Fruit fly (Drosophila melanogaster): ENCODE results near the gene CG33080.

CG33080 gene

dm6 chrX:5671537-5672029, 46.0 kb downstream of the CG33080 start, which contains the start of gene Rab18 (continued):
- TF ChIP-seq knrl (GFP tag; IDR thresholded peaks at IDR 0.05; ENCODE audit: partially characterized antibody): peak; percentile 38; the same call in 1 of the 3 replicates
- peak; percentile 22 for TF ChIP-seq CG2712 (tag; optimal IDR thresholded peaks at IDR 0.05)
- peak; percentile 38 for TF ChIP-seq CG33213 (GFP tag; optimal IDR thresholded peaks at IDR 0.05)
- TF ChIP-seq CG3726 (GFP tag; IDR thresholded peaks at IDR 0.05): no peak
- TF ChIP-seq CG9932 (GFP tag; IDR thresholded peaks at IDR 0.05): peak; percentile 77
- TF ChIP-seq nom (GFP tag; optimal IDR thresholded peaks at IDR 0.05): peak; percentile 79
- peak; percentile 28 for TF ChIP-seq NfI (GFP tag; optimal IDR thresholded peaks at IDR 0.05)
- TF ChIP-seq tgo (GFP tag; IDR thresholded peaks at IDR 0.05): 0 out of 3 replicates have a peak, but pooled peaks have one; percentile 23
- peak; percentile 75 for TF ChIP-seq vvl (GFP tag; IDR thresholded peaks at IDR 0.05)
- TF ChIP-seq CkIIα-i1 (GFP tag; IDR thresholded peaks at IDR 0.05): no peak
- TF ChIP-seq CG17186 (GFP tag; optimal IDR thresholded peaks at IDR 0.05): no peak
- peak; percentile 52 for TF ChIP-seq slp2 (GFP tag; optimal IDR thresholded peaks at IDR 0.05)
- TF ChIP-seq CHES-1-like (GFP tag; optimal IDR thresholded peaks at IDR 0.05): peak; percentile 37
- TF ChIP-seq BEAF-32 (GFP tag; optimal IDR thresholded peaks at IDR 0.05): peak; percentile 68
- TF ChIP-seq Sin3A (optimal IDR thresholded peaks at IDR 0.05): peak; percentile 3
- TF ChIP-seq ttk (GFP tag; IDR thresholded peaks at IDR 0.05): peak; percentile 40; the same call in 1 of the 2 replicates
- peak; percentile 69 for TF ChIP-seq Elba2 (GFP tag; optimal IDR thresholded peaks at IDR 0.05)
- TF ChIP-seq emc (GFP tag; optimal IDR thresholded peaks at IDR 0.05): no peak
- TF ChIP-seq CG10366 (GFP tag; IDR thresholded peaks at IDR 0.05): peak; percentile 17; the same call in 1 of the 2 replicates
- peak; percentile 17; the same call in 1 of the 2 replicates for TF ChIP-seq lmd (GFP tag; IDR thresholded peaks at IDR 0.05)
- TF ChIP-seq CG3847 (GFP tag; IDR thresholded peaks at IDR 0.05): peak; percentile 67
- peak; percentile 18 for TF ChIP-seq zen (tag; optimal IDR thresholded peaks at IDR 0.05)
- TF ChIP-seq CG11247 (GFP tag; IDR thresholded peaks at IDR 0.05): 0 out of 2 replicates have a peak, but pooled peaks have one; percentile 13
- TF ChIP-seq CG14441 (GFP tag; IDR thresholded peaks at IDR 0.05): peak; percentile 37; the same call in 1 of the 2 replicates
- peak; percentile 47; the same call in 1 of the 2 replicates for TF ChIP-seq CG9215 (GFP tag; IDR thresholded peaks at IDR 0.05)
- TF ChIP-seq Sry-β (GFP tag; optimal IDR thresholded peaks at IDR 0.05): peak; percentile 80
- TF ChIP-seq ranshi (GFP tag; IDR thresholded peaks at IDR 0.05): peak; percentile 53; the same call in 1 of the 2 replicates
- TF ChIP-seq CG6272 (GFP tag; IDR thresholded peaks at IDR 0.05): peak; percentile 60
- TF ChIP-seq Antp (GFP tag; optimal IDR thresholded peaks at IDR 0.05): peak; percentile 37
- TF ChIP-seq danr (GFP tag; IDR thresholded peaks at IDR 0.05): no peak
- TF ChIP-seq Drgx (GFP tag; IDR thresholded peaks at IDR 0.05): no peak
- TF ChIP-seq CG16813 (GFP tag; IDR thresholded peaks at IDR 0.05; ENCODE audit: partially characterized antibody): peak; percentile 65
- TF ChIP-seq Rx (GFP tag; IDR thresholded peaks at IDR 0.05): peak; percentile 7; the same call in 1 of the 2 replicates
- peak; percentile 35; the same call in 1 of the 3 replicates for TF ChIP-seq HLH4C (GFP tag; IDR thresholded peaks at IDR 0.05; ENCODE audit: partially characterized antibody)
- peak; percentile 41 for TF ChIP-seq CG13287 (GFP tag; IDR thresholded peaks at IDR 0.05; ENCODE audit: partially characterized antibody)
- peak; percentile 29 for TF ChIP-seq CG9609 (GFP tag; optimal IDR thresholded peaks at IDR 0.05)
- peak; percentile 3 for TF ChIP-seq Side (GFP tag; optimal IDR thresholded peaks at IDR 0.05)
- TF ChIP-seq sr (GFP tag; IDR thresholded peaks at IDR 0.05): no peak
- peak; percentile 55; the same call in 1 of the 3 replicates for TF ChIP-seq Dbx (GFP tag; IDR thresholded peaks at IDR 0.05)
- TF ChIP-seq CG14050 (GFP tag; IDR thresholded peaks at IDR 0.05): no peak
- 0 out of 2 replicates have a peak, but pooled peaks have one; percentile 23 for TF ChIP-seq CG1024 (GFP tag; IDR thresholded peaks at IDR 0.05)
- TF ChIP-seq CG6813 (GFP tag; optimal IDR thresholded peaks at IDR 0.05): no peak
- TF ChIP-seq CG13894 (tag; optimal IDR thresholded peaks at IDR 0.05): no peak
- peak; percentile 73 for TF ChIP-seq Rfx (GFP tag; IDR thresholded peaks at IDR 0.05)
- TF ChIP-seq scrt (GFP tag; optimal IDR thresholded peaks at IDR 0.05): no peak
- TF ChIP-seq CG4854 (GFP tag; optimal IDR thresholded peaks at IDR 0.05): no peak
- TF ChIP-seq amos (GFP tag; IDR thresholded peaks at IDR 0.05; ENCODE audit: partially characterized antibody): peak; percentile 66
- no peak for TF ChIP-seq CG8290 (GFP tag; optimal IDR thresholded peaks at IDR 0.05)
- peak in 1 of 2 experiments; percentile 63 for TF ChIP-seq CG8290 (tag; optimal IDR thresholded peaks at IDR 0.05)
- TF ChIP-seq CG15011 (GFP tag; optimal IDR thresholded peaks at IDR 0.05): no peak
- no peak for TF ChIP-seq Six4 (GFP tag; optimal IDR thresholded peaks at IDR 0.05)

Measured in whole organism, embryonic.